Worm (Caenorhabditis elegans) whole organism, L3 larva: Measurements from ENCODE around the gene kcc-2.

Experiments used
- ama-1 ChIP-seq: fragments of 150-350 bp; optimal IDR thresholded peaks from 2 replicates; lab custom pipeline; 2018
- ceh-28 ChIP-seq: fragments of 150-350 bp; optimal IDR thresholded peaks from 2 replicates; lab custom pipeline; 2014; ENCODE audit warnings: missing biosample characterization, missing genetic modification reagents, missing genetic modification characterization
- daf-12 ChIP-seq: fragments of 150-350 bp; optimal IDR thresholded peaks from 2 replicates; lab custom pipeline; 2014; ENCODE audit warnings: missing biosample characterization, missing genetic modification reagents, missing genetic modification characterization
- fkh-10 ChIP-seq: sonication (generic microtip); optimal IDR thresholded peaks from 2 replicates; lab custom pipeline; 2017; ENCODE audit warnings: missing biosample characterization, missing genetic modification reagents, missing genetic modification characterization
- lin-15B ChIP-seq: fragments of 150-350 bp; optimal IDR thresholded peaks from 2 replicates; lab custom pipeline; 2014; ENCODE audit warnings: missing biosample characterization, missing genetic modification characterization
- mml-1 ChIP-seq: fragments of 150-350 bp; sonication (generic microtip); optimal IDR thresholded peaks from 3 replicates; lab custom pipeline; 2014; ENCODE audit warnings: missing biosample characterization, missing genetic modification characterization
- nhr-12 ChIP-seq: fragments of 150-350 bp; optimal IDR thresholded peaks from 2 replicates; lab custom pipeline; 2014; ENCODE audit warnings: missing biosample characterization, missing genetic modification characterization
- nhr-237 ChIP-seq: fragments of 150-350 bp; optimal IDR thresholded peaks from 2 replicates; lab custom pipeline; 2014; ENCODE audit warnings: missing biosample characterization, missing genetic modification characterization
- nhr-28 ChIP-seq: fragments of 150-350 bp; optimal IDR thresholded peaks from 2 replicates; lab custom pipeline; 2014; ENCODE audit warnings: missing biosample characterization, missing genetic modification characterization
- pqm-1 ChIP-seq: fragments of 150-350 bp; optimal IDR thresholded peaks from 2 replicates; lab custom pipeline; 2017; ENCODE audit warnings: missing biosample characterization, missing genetic modification characterization, inconsistent platforms
- skn-1 ChIP-seq: fragments of 150-350 bp; optimal IDR thresholded peaks from 2 replicates; lab custom pipeline; 2014; ENCODE audit warnings: missing biosample characterization, missing genetic modification characterization
- snpc-4 ChIP-seq: fragments of 150-350 bp; optimal IDR thresholded peaks from 2 replicates; lab custom pipeline; 2014; ENCODE audit warnings: missing biosample characterization, missing genetic modification characterization
- unc-39 ChIP-seq: sonication (generic microtip); optimal IDR thresholded peaks from 4 replicates; lab custom pipeline; 2017; ENCODE audit warnings: missing biosample characterization, missing genetic modification characterization
- ztf-4 ChIP-seq: fragments of 150-350 bp; optimal IDR thresholded peaks from 2 replicates; lab custom pipeline; 2014; ENCODE audit warnings: missing biosample characterization, missing genetic modification characterization

DNA sequence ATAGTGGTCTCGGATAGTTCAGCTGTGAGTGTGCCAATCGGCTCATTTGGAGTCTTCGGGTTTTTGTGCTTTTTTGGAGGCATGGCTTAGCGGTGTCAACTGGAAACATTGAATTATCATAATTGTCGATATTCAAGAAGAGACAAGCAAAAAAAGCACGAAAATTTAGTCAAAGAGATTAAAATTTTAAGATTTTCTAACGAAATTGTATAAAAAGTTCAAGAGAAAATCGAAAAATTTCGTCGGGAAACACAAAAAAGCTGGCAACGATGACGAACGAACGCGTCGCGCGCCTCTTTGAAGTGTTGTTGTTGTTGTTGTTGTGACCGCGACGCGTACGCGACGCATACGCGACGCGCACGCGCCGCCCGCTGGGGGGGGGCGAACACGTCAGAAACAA, 29.2 kb upstream of the kcc-2 start, which contains the start of gene C46G7.5:
- TF ChIP-seq mml-1 (tag; lab: Kevin White, UChicago) (no peak), fkh-10 (GFP tag; lab: Kevin White, UChicago) (no peak), daf-12 (tag; lab: Kevin White, UChicago) (no peak), ztf-4 (tag; lab: Kevin White, UChicago) (no peak), skn-1 (tag; lab: Kevin White, UChicago) (no peak), ama-1 (lab: Kevin White, UChicago) (no peak), pqm-1 (no peak), ceh-28 (tag; lab: Kevin White, UChicago) (no peak), nhr-12 (tag; lab: Kevin White, UChicago) (no peak), lin-15B (tag; lab: Kevin White, UChicago) (no peak), unc-39 (tag; lab: Kevin White, UChicago) (no peak), nhr-28 (tag; lab: Kevin White, UChicago) (no peak), snpc-4 (tag; lab: Kevin White, UChicago) (no peak), nhr-237 (no peak)
